Fruit fly (Drosophila melanogaster): ENCODE results near the gene Aven.

dm6 chrX:12583870-12584390 is 45.5 kb downstream of the Aven start:
- TF ChIP-seq CG11762 (GFP tag; optimal IDR thresholded peaks at IDR 0.05; ENCODE audit: insufficient read depth) (no peak), Ets21C (GFP tag; optimal IDR thresholded peaks at IDR 0.05) (no peak)

Data from whole organism, prepupa.